Worm (Caenorhabditis elegans) whole organism, young adult: Measurements from ENCODE around the gene sqv-2.

Source experiments
- D2030.7 ChIP-seq: fragments of 200-800 bp; sonication (Bioruptor generic); IDR thresholded peaks from 2 replicates; pipeline ENCODE4 v1.3.6; 2022; ENCODE audit warnings: missing genetic modification reagents, missing genetic modification characterization, missing compliant biosample characterization
- Y53F4B.3 ChIP-seq: fragments of 200-800 bp; sonication (Bioruptor generic); IDR thresholded peaks from 2 replicates; pipeline ENCODE4 v1.3.6; 2022; ENCODE audit warnings: missing genetic modification reagents, missing genetic modification characterization, missing compliant biosample characterization
- Y79H2A.3 ChIP-seq: fragments of 200-800 bp; sonication (Bioruptor generic); conservative IDR thresholded peaks from 2 replicates; pipeline ENCODE4 v1.3.6; 2022; ENCODE audit warnings: missing genetic modification reagents, missing genetic modification characterization, missing compliant biosample characterization
- ama-1 ChIP-seq, 3 experiments: fragments of 150-350 bp in 1 of 3; sonication (generic microtip) in 2 of 3; optimal IDR thresholded peaks; 2 replicates each; lab custom pipeline; 2014 to 2018; ENCODE audit warnings: missing biosample characterization in 2 of 3, missing genetic modification characterization in 2 of 3, missing genetic modification reagents in 2 of 3
- attf-6 ChIP-seq: fragments of 200-800 bp; sonication (Bioruptor generic); IDR thresholded peaks from 2 replicates; pipeline ENCODE4 v1.3.6; 2022; ENCODE audit warnings: missing genetic modification reagents, missing genetic modification characterization, missing compliant biosample characterization
- ceh-79 ChIP-seq: sonication (generic microtip); optimal IDR thresholded peaks from 2 replicates; lab custom pipeline; 2017; ENCODE audit warnings: mild to moderate bottlenecking, missing genetic modification characterization, missing compliant biosample characterization
- egl-44 ChIP-seq: fragments of 200-800 bp; sonication (Bioruptor generic); IDR thresholded peaks from 2 replicates; pipeline ENCODE4 v1.3.6; 2022; ENCODE audit warnings: missing genetic modification reagents, missing genetic modification characterization, missing compliant biosample characterization
- ets-4 ChIP-seq: fragments of 200-800 bp; sonication (Bioruptor generic); optimal IDR thresholded peaks from 2 replicates; lab custom pipeline; 2018; ENCODE audit warnings: mild to moderate bottlenecking, missing genetic modification characterization, missing compliant biosample characterization
- hrde-1 ChIP-seq: sonication (generic microtip); optimal IDR thresholded peaks from 2 replicates; lab custom pipeline; 2016; ENCODE audit warnings: missing genetic modification characterization, mild to moderate bottlenecking, missing compliant biosample characterization, moderate library complexity, missing genotype, missing genetic modification reagents, borderline replicate concordance
- ztf-25 ChIP-seq: fragments of 200-800 bp; sonication (Bioruptor generic); IDR thresholded peaks from 2 replicates; pipeline ENCODE4 v1.3.6; 2022; ENCODE audit warnings: missing genetic modification reagents, missing genetic modification characterization, missing compliant biosample characterization

DNA sequence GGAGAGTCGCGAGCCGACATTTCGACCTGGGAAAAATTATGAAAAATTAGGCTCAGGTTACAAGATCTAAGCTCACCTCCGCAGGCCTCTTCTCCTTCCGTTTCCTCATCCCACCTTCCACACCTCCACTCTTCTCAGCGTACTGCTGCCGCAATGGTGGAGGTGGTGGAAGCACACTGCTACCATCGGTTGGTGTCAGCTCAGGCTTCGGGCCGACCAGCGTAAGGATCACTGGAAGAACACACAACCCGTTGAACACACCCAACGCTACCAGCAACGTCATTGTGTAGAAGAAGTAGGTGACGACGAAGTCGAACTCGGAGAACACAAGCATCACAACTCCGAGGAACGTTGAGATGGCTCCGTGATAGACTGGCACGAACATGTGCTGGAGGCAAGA, 48.5 kb downstream of the sqv-2 start:
- TF ChIP-seq ama-1 (optimal IDR thresholded peaks at IDR 0.05; lab: Kevin White, UChicago), result no peak
- TF ChIP-seq ama-1 (GFP tag; optimal IDR thresholded peaks at IDR 0.05; lab: Kevin White, UChicago), result no peak
- no peak for TF ChIP-seq Y53F4B.3 (GFP tag; lab: Robert Waterston, UW)
- no peak for TF ChIP-seq egl-44 (GFP tag; lab: Robert Waterston, UW)
- TF ChIP-seq Y79H2A.3 (GFP tag; lab: Robert Waterston, UW), result no peak
- TF ChIP-seq ztf-25 (GFP tag; lab: Robert Waterston, UW), result no peak
- TF ChIP-seq ets-4, result no peak
- no peak for TF ChIP-seq attf-6 (GFP tag; lab: Robert Waterston, UW)
- TF ChIP-seq hrde-1 (tag; lab: Kevin White, UChicago), result no peak
- no peak for TF ChIP-seq ceh-79 (tag; lab: Kevin White, UChicago)
- no peak for TF ChIP-seq D2030.7 (GFP tag; lab: Robert Waterston, UW)
